Fruit fly (Drosophila melanogaster) whole organism, prepupa: ENCODE measurements around the gene crm.

Experiments used
- Blimp-1 ChIP-seq: fragments of 200-800 bp; sonication (Bioruptor generic); optimal IDR thresholded peaks from 3 replicates; lab custom pipeline; 2017; ENCODE audit warnings: missing biosample characterization, missing genetic modification characterization, mild to moderate bottlenecking, moderate library complexity, missing genetic modification reagents
- CG10631 ChIP-seq: fragments of 200-800 bp; sonication (Bioruptor generic); optimal IDR thresholded peaks from 2 replicates; lab custom pipeline; 2016; ENCODE audit warnings: missing biosample characterization, missing genetic modification characterization
- CG10669 ChIP-seq: fragments of 200-800 bp; sonication (Bioruptor generic); optimal IDR thresholded peaks from 3 replicates; lab custom pipeline; 2018; ENCODE audit warnings: missing biosample characterization, mild to moderate bottlenecking, missing genetic modification characterization, moderate library complexity
- CG11294 ChIP-seq: fragments of 200-800 bp; sonication (Bioruptor generic); IDR thresholded peaks from 2 replicates; pipeline ENCODE4 v1.3.6; 2022; ENCODE audit warnings: missing biosample characterization, missing genetic modification characterization
- CG11762 ChIP-seq: fragments of 200-800 bp; sonication (Bioruptor generic); optimal IDR thresholded peaks from 3 replicates; lab custom pipeline; 2016; ENCODE audit warnings: missing biosample characterization, missing genetic modification characterization; ENCODE audit not compliant: insufficient read depth
- CG11902 ChIP-seq: fragments of 200-800 bp; sonication (Bioruptor generic); optimal IDR thresholded peaks from 3 replicates; lab custom pipeline; 2016; ENCODE audit warnings: missing biosample characterization, missing genetic modification characterization
- CG1621 ChIP-seq: fragments of 200-800 bp; sonication (Bioruptor generic); optimal IDR thresholded peaks from 3 replicates; lab custom pipeline; 2018; ENCODE audit warnings: missing biosample characterization, mild to moderate bottlenecking, missing genetic modification characterization
- CG3032 ChIP-seq: fragments of 200-800 bp; optimal IDR thresholded peaks from 2 replicates; lab custom pipeline; 2019; ENCODE audit warnings: missing biosample characterization, mild to moderate bottlenecking, missing genetic modification characterization, moderate library complexity
- CG32006 ChIP-seq: fragments of 200-800 bp; sonication (Bioruptor generic); optimal IDR thresholded peaks from 3 replicates; lab custom pipeline; 2017; ENCODE audit warnings: missing biosample characterization, mild to moderate bottlenecking, missing genetic modification characterization
- CG34406 ChIP-seq: fragments of 200-800 bp; sonication (Bioruptor generic); optimal IDR thresholded peaks from 3 replicates; lab custom pipeline; 2016; ENCODE audit warnings: missing biosample characterization, missing genetic modification characterization
- CG3919 ChIP-seq: fragments of 200-800 bp; sonication (Bioruptor generic); optimal IDR thresholded peaks from 3 replicates; lab custom pipeline; 2016; ENCODE audit warnings: missing biosample characterization, missing genetic modification characterization
- CG4318 ChIP-seq: fragments of 200-800 bp; sonication (Bioruptor generic); optimal IDR thresholded peaks from 3 replicates; lab custom pipeline; 2017; ENCODE audit warnings: missing biosample characterization, mild to moderate bottlenecking, missing genetic modification characterization
- CG6163 ChIP-seq: fragments of 200-800 bp; sonication (Bioruptor generic); IDR thresholded peaks from 3 replicates; pipeline ENCODE4 v1.3.6; 2022; ENCODE audit warnings: missing biosample characterization, missing genetic modification characterization
- CG6276 ChIP-seq: fragments of 200-800 bp; sonication (Bioruptor generic); optimal IDR thresholded peaks from 2 replicates; lab custom pipeline; 2017; ENCODE audit warnings: missing biosample characterization, mild to moderate bottlenecking, missing genetic modification characterization
- CG6808 ChIP-seq: fragments of 200-800 bp; sonication (Bioruptor generic); optimal IDR thresholded peaks from 3 replicates; lab custom pipeline; 2017; ENCODE audit warnings: missing biosample characterization, missing genetic modification characterization, mild to moderate bottlenecking, moderate library complexity, missing genetic modification reagents
- CG7368 ChIP-seq: fragments of 200-800 bp; sonication (Bioruptor generic); optimal IDR thresholded peaks from 3 replicates; lab custom pipeline; 2016; ENCODE audit warnings: missing biosample characterization, missing genetic modification characterization
- CG8319 ChIP-seq: fragments of 200-800 bp; sonication (Bioruptor generic); optimal IDR thresholded peaks from 3 replicates; lab custom pipeline; 2016; ENCODE audit warnings: missing biosample characterization, missing genetic modification characterization
- CG8632 ChIP-seq: fragments of 200-800 bp; sonication (Bioruptor generic); optimal IDR thresholded peaks from 3 replicates; lab custom pipeline; 2016; ENCODE audit warnings: missing biosample characterization, missing genetic modification characterization
- CG9139 ChIP-seq: fragments of 200-800 bp; sonication (Bioruptor generic); optimal IDR thresholded peaks from 3 replicates; lab custom pipeline; 2017; ENCODE audit warnings: missing biosample characterization, mild to moderate bottlenecking, missing genetic modification characterization
- Eip75B ChIP-seq: fragments of 200-800 bp; sonication (Bioruptor generic); optimal IDR thresholded peaks from 3 replicates; lab custom pipeline; 2016; ENCODE audit warnings: missing biosample characterization, missing genetic modification characterization
- Eip78C ChIP-seq: fragments of 200-800 bp; sonication (Bioruptor generic); peaks from one replicate; lab custom pipeline; 2016; ENCODE audit warnings: missing biosample characterization, missing genetic modification characterization
- Ets21C ChIP-seq: fragments of 200-800 bp; sonication (Bioruptor generic); optimal IDR thresholded peaks from 3 replicates; lab custom pipeline; 2016; ENCODE audit warnings: missing biosample characterization, missing genetic modification characterization
- Ets96B ChIP-seq: fragments of 200-800 bp; optimal IDR thresholded peaks from 2 replicates; lab custom pipeline; 2019; ENCODE audit warnings: missing biosample characterization, mild to moderate bottlenecking, missing genetic modification characterization, moderate library complexity
- Hr39 ChIP-seq: fragments of 200-800 bp; sonication (Bioruptor generic); optimal IDR thresholded peaks from 2 replicates; lab custom pipeline; 2016; ENCODE audit warnings: missing biosample characterization, missing genetic modification characterization
- Lpt ChIP-seq: fragments of 200-800 bp; sonication (Bioruptor generic); optimal IDR thresholded peaks from 3 replicates; lab custom pipeline; 2016; ENCODE audit warnings: missing biosample characterization, missing genetic modification characterization
- Met ChIP-seq: fragments of 200-800 bp; sonication (Bioruptor generic); optimal IDR thresholded peaks from 3 replicates; lab custom pipeline; 2016; ENCODE audit warnings: missing biosample characterization, missing genetic modification characterization
- Smox ChIP-seq: fragments of 200-800 bp; sonication (Bioruptor generic); optimal IDR thresholded peaks from 3 replicates; lab custom pipeline; 2016; ENCODE audit warnings: missing biosample characterization, missing genetic modification characterization
- Sox102F ChIP-seq: fragments of 200-800 bp; sonication (Bioruptor generic); optimal IDR thresholded peaks from 2 replicates; lab custom pipeline; 2016; ENCODE audit warnings: missing biosample characterization, mild to moderate bottlenecking, missing genetic modification characterization
- Sox14 ChIP-seq: fragments of 200-800 bp; sonication (Bioruptor generic); optimal IDR thresholded peaks from 3 replicates; lab custom pipeline; 2016; ENCODE audit warnings: missing biosample characterization, missing genetic modification characterization
- Sox15 ChIP-seq: fragments of 200-800 bp; sonication (Bioruptor generic); optimal IDR thresholded peaks from 3 replicates; lab custom pipeline; 2016; ENCODE audit warnings: missing biosample characterization, missing genetic modification characterization
- achi ChIP-seq: fragments of 200-800 bp; sonication (Bioruptor generic); optimal IDR thresholded peaks from 3 replicates; lab custom pipeline; 2016; ENCODE audit warnings: missing biosample characterization, missing genetic modification characterization
- cyc ChIP-seq: fragments of 200-800 bp; sonication (Bioruptor generic); optimal IDR thresholded peaks from 3 replicates; lab custom pipeline; 2016; ENCODE audit warnings: missing biosample characterization, missing genetic modification characterization
- dac ChIP-seq: fragments of 200-800 bp; sonication (Bioruptor generic); optimal IDR thresholded peaks from 2 replicates; lab custom pipeline; 2017; ENCODE audit warnings: missing biosample characterization, mild to moderate bottlenecking, missing genetic modification characterization
- dsx ChIP-seq: fragments of 200-800 bp; optimal IDR thresholded peaks from 3 replicates; lab custom pipeline; 2019; ENCODE audit warnings: missing biosample characterization, mild to moderate bottlenecking, missing genetic modification characterization, moderate library complexity; ENCODE audit not compliant: poor library complexity, severe bottlenecking
- eg ChIP-seq: fragments of 200-800 bp; sonication (Bioruptor generic); IDR thresholded peaks from 3 replicates; pipeline ENCODE4 v1.3.6; 2022; ENCODE audit warnings: missing biosample characterization, missing genetic modification characterization
- esn ChIP-seq: fragments of 200-800 bp; sonication (Bioruptor generic); optimal IDR thresholded peaks from 2 replicates; lab custom pipeline; 2016; ENCODE audit warnings: missing biosample characterization, mild to moderate bottlenecking, missing genetic modification characterization, moderate library complexity
- fd59A ChIP-seq: fragments of 200-800 bp; sonication (Bioruptor generic); optimal IDR thresholded peaks from 2 replicates; lab custom pipeline; 2017; ENCODE audit warnings: missing biosample characterization, mild to moderate bottlenecking, missing genetic modification characterization, missing genetic modification reagents
- fd85E ChIP-seq: fragments of 200-800 bp; sonication (Bioruptor generic); optimal IDR thresholded peaks from 3 replicates; lab custom pipeline; 2016; ENCODE audit warnings: missing biosample characterization, missing genetic modification characterization
- lz ChIP-seq: fragments of 200-800 bp; sonication (Bioruptor generic); optimal IDR thresholded peaks from 3 replicates; lab custom pipeline; 2016; ENCODE audit warnings: missing biosample characterization, missing genetic modification characterization
- net ChIP-seq: fragments of 200-800 bp; sonication (Bioruptor generic); optimal IDR thresholded peaks from 3 replicates; lab custom pipeline; 2016; ENCODE audit warnings: missing biosample characterization, missing genetic modification characterization
- pdm3 ChIP-seq: fragments of 200-800 bp; sonication (Bioruptor generic); optimal IDR thresholded peaks from 3 replicates; lab custom pipeline; 2016; ENCODE audit warnings: missing biosample characterization, missing genetic modification characterization
- spab ChIP-seq: fragments of 200-800 bp; sonication (Bioruptor generic); optimal IDR thresholded peaks from 2 replicates; lab custom pipeline; 2017; ENCODE audit warnings: missing biosample characterization, mild to moderate bottlenecking, missing genetic modification characterization, missing genetic modification reagents
- ss ChIP-seq, 2 experiments: fragments of 200-800 bp; sonication (Bioruptor generic); optimal IDR thresholded peaks; 2 replicates in 1 of 2; 3 replicates in 1 of 2; lab custom pipeline; 2017 to 2018; ENCODE audit warnings: mild to moderate bottlenecking in 2 of 2, missing biosample characterization in 2 of 2, missing genetic modification characterization in 2 of 2, moderate library complexity in 1 of 2
- svp ChIP-seq: fragments of 200-800 bp; sonication (Bioruptor generic); peaks from one replicate; lab custom pipeline; 2016; ENCODE audit warnings: missing biosample characterization, missing genetic modification characterization
- topi ChIP-seq: fragments of 200-800 bp; sonication (Bioruptor generic); optimal IDR thresholded peaks from 3 replicates; lab custom pipeline; 2016; ENCODE audit warnings: missing biosample characterization, missing genetic modification characterization
- vri ChIP-seq: fragments of 200-800 bp; sonication (Bioruptor generic); optimal IDR thresholded peaks from 3 replicates; lab custom pipeline; 2016; ENCODE audit warnings: missing biosample characterization, mild to moderate bottlenecking, missing genetic modification characterization

crm gene

dm6 chrX:2787267-2787666 is 48.7 kb upstream of the crm start (continued):
- TF ChIP-seq esn (GFP tag; lab: Kevin White, UChicago) (peak; percentile 92), fd85E (GFP tag; lab: Kevin White, UChicago) (peak; percentile 70), CG4318 (GFP tag; lab: Kevin White, UChicago) (peak; percentile 91), CG34406 (GFP tag; lab: Kevin White, UChicago) (peak; percentile 95), CG32006 (GFP tag; lab: Kevin White, UChicago) (peak; percentile 97), Lpt (GFP tag; lab: Kevin White, UChicago) (peak; percentile 78), CG7368 (GFP tag; lab: Kevin White, UChicago) (peak; percentile 88), Smox (peak; percentile 86), achi (GFP tag; lab: Kevin White, UChicago) (peak; percentile 92), Blimp-1 (GFP tag; lab: Kevin White, UChicago) (peak; percentile 87), Sox15 (GFP tag; lab: Kevin White, UChicago) (peak; percentile 91), spab (GFP tag; lab: Kevin White, UChicago) (peak; percentile 91), eg (peak; percentile 87), CG10669 (GFP tag; lab: Kevin White, UChicago) (peak; percentile 93), Eip78C (GFP tag; lab: Kevin White, UChicago) (peak; percentile 98), Ets21C (GFP tag; lab: Kevin White, UChicago) (peak; percentile 79), ss (GFP tag; optimal IDR thresholded peaks at IDR 0.05; lab: Kevin White, UChicago) (peak; percentile 92), CG8319 (GFP tag; lab: Kevin White, UChicago) (peak; percentile 91), CG6163 (GFP tag; lab: Robert Waterston, UW) (peak; percentile 89), CG3919 (peak; percentile 91), CG11294 (GFP tag; lab: Robert Waterston, UW) (peak; percentile 89), vri (GFP tag; lab: Kevin White, UChicago) (peak; percentile 60), topi (GFP tag; lab: Kevin White, UChicago) (peak; percentile 96), Sox14 (peak; percentile 91), CG6276 (peak; percentile 88), Ets96B (tag; lab: Kevin White, UChicago) (peak; percentile 92)

dm6 chrX:2786553-2787118 is 48.1 kb upstream of the crm start:
- TF ChIP-seq cyc (GFP tag; lab: Kevin White, UChicago) (peak; percentile 97), CG11294 (GFP tag; lab: Robert Waterston, UW) (peak; percentile 92), Eip75B (GFP tag; lab: Kevin White, UChicago) (peak; percentile 90), CG11902 (GFP tag; lab: Kevin White, UChicago) (peak; percentile 93), Hr39 (peak; percentile 94), net (GFP tag; lab: Kevin White, UChicago) (peak; percentile 94), svp (peak; percentile 99), CG10669 (GFP tag; lab: Kevin White, UChicago) (peak; percentile 91), CG10631 (GFP tag; lab: Kevin White, UChicago) (peak; percentile 90), lz (GFP tag; lab: Kevin White, UChicago) (peak; percentile 90), Met (peak; percentile 89), Eip78C (GFP tag; lab: Kevin White, UChicago) (peak; percentile 98), Sox14 (peak; percentile 91), eg (peak; percentile 96), CG9139 (GFP tag; lab: Kevin White, UChicago) (peak; percentile 78), fd59A (GFP tag; lab: Kevin White, UChicago) (peak; percentile 77), Lpt (GFP tag; lab: Kevin White, UChicago) (peak; percentile 88), dsx (peak; percentile 50), CG3032 (tag; lab: Kevin White, UChicago) (peak; percentile 82), CG4318 (GFP tag; lab: Kevin White, UChicago) (peak; percentile 83), vri (GFP tag; lab: Kevin White, UChicago) (peak; percentile 85), Smox (peak; percentile 85), CG32006 (GFP tag; lab: Kevin White, UChicago) (peak; percentile 89), CG11762 (GFP tag; lab: Kevin White, UChicago) (peak; percentile 94), CG1621 (tag; lab: Kevin White, UChicago) (peak; percentile 89), Sox102F (GFP tag; lab: Kevin White, UChicago) (peak; percentile 88), CG8319 (GFP tag; lab: Kevin White, UChicago) (peak; percentile 95), CG8632 (peak; percentile 93), CG6808 (GFP tag; lab: Kevin White, UChicago) (peak; percentile 81), CG6163 (GFP tag; lab: Robert Waterston, UW) (peak; percentile 97), fd85E (GFP tag; lab: Kevin White, UChicago) (peak; percentile 81), Ets21C (GFP tag; lab: Kevin White, UChicago) (peak; percentile 88), pdm3 (GFP tag; lab: Kevin White, UChicago) (peak; percentile 95), dac (peak; percentile 74), spab (GFP tag; lab: Kevin White, UChicago) (peak; percentile 77)
